Fruit fly (Drosophila melanogaster): Measurements from ENCODE around the gene r-cup.

The r-cup gene

dm6 chrX:21044831-21045447, 19.3 kb upstream of the r-cup start, which contains the start of gene Cbs (continued):
- TF ChIP-seq cyc (GFP tag; optimal IDR thresholded peaks at IDR 0.05) (no peak), CG6276 (GFP tag; optimal IDR thresholded peaks at IDR 0.05) (peak; percentile 10), esn (GFP tag; optimal IDR thresholded peaks at IDR 0.05) (peak; percentile 41), Sox15 (GFP tag; optimal IDR thresholded peaks at IDR 0.05) (peak; percentile 23), CG8632 (GFP tag; optimal IDR thresholded peaks at IDR 0.05) (peak; percentile 30), ss (GFP tag; optimal IDR thresholded peaks at IDR 0.05) (peak; percentile 20 to 28), acj6 (GFP tag; optimal IDR thresholded peaks at IDR 0.05) (peak; percentile 46), Eip75B (GFP tag; optimal IDR thresholded peaks at IDR 0.05) (no peak), CG4318 (GFP tag; optimal IDR thresholded peaks at IDR 0.05) (peak; percentile 53), Hr39 (GFP tag; optimal IDR thresholded peaks at IDR 0.05) (peak; percentile 1), CG6808 (GFP tag; optimal IDR thresholded peaks at IDR 0.05) (peak; percentile 53), Met (GFP tag; optimal IDR thresholded peaks at IDR 0.05) (no peak), Eip93F (GFP tag; optimal IDR thresholded peaks at IDR 0.05) (no peak), CG6163 (GFP tag; IDR thresholded peaks at IDR 0.05) (peak; percentile 40; the same call in 2 of the 3 replicates), Gug (GFP tag; IDR thresholded peaks at IDR 0.05) (peak; percentile 21), CG11902 (GFP tag; optimal IDR thresholded peaks at IDR 0.05) (no peak), CG1621 (tag; optimal IDR thresholded peaks at IDR 0.05) (no peak), CG10669 (GFP tag; optimal IDR thresholded peaks at IDR 0.05) (peak; percentile 29), Sox14 (GFP tag; optimal IDR thresholded peaks at IDR 0.05) (no peak), CG31627 (GFP tag; optimal IDR thresholded peaks at IDR 0.05) (no peak), Hr38 (GFP tag; optimal IDR thresholded peaks at IDR 0.05) (no peak), spab (GFP tag; optimal IDR thresholded peaks at IDR 0.05) (peak; percentile 20), Ets96B (tag; optimal IDR thresholded peaks at IDR 0.05) (peak; percentile 18), Ets21C (GFP tag; optimal IDR thresholded peaks at IDR 0.05) (no peak), CG8319 (GFP tag; optimal IDR thresholded peaks at IDR 0.05) (no peak)

- TF ChIP-seq dsx (GFP tag; optimal IDR thresholded peaks at IDR 0.05; ENCODE audit: poor library complexity, severe bottlenecking) (peak; percentile 43), Blimp-1 (GFP tag; optimal IDR thresholded peaks at IDR 0.05) (no peak), CG6854 (GFP tag; optimal IDR thresholded peaks at IDR 0.05) (no peak), CG9139 (GFP tag; optimal IDR thresholded peaks at IDR 0.05) (peak; percentile 39), vri (GFP tag; optimal IDR thresholded peaks at IDR 0.05) (no peak), CG1621 (tag; optimal IDR thresholded peaks at IDR 0.05) (peak; percentile 60), Hr38 (GFP tag; optimal IDR thresholded peaks at IDR 0.05) (no peak), CG11902 (GFP tag; optimal IDR thresholded peaks at IDR 0.05) (no peak), CG3032 (tag; optimal IDR thresholded peaks at IDR 0.05) (peak; percentile 11), net (GFP tag; optimal IDR thresholded peaks at IDR 0.05) (peak; percentile 50), CG6163 (GFP tag; IDR thresholded peaks at IDR 0.05) (peak; percentile 76; the same call in 2 of the 3 replicates), fd59A (GFP tag; optimal IDR thresholded peaks at IDR 0.05) (no peak), CG6276 (GFP tag; optimal IDR thresholded peaks at IDR 0.05) (no peak), pdm3 (GFP tag; optimal IDR thresholded peaks at IDR 0.05) (peak; percentile 44), Gug (GFP tag; IDR thresholded peaks at IDR 0.05) (peak; percentile 25; the same call in 1 of the 2 replicates), dac (GFP tag; optimal IDR thresholded peaks at IDR 0.05) (no peak), eg (GFP tag; IDR thresholded peaks at IDR 0.05) (peak; percentile 70), Ets21C (GFP tag; optimal IDR thresholded peaks at IDR 0.05) (no peak), spab (GFP tag; optimal IDR thresholded peaks at IDR 0.05) (no peak), CG8632 (GFP tag; optimal IDR thresholded peaks at IDR 0.05) (no peak), salr (GFP tag; optimal IDR thresholded peaks at IDR 0.05) (peak in 1 of 2 experiments; percentile 2), acj6 (GFP tag; optimal IDR thresholded peaks at IDR 0.05) (peak; percentile 14), CG7368 (GFP tag; optimal IDR thresholded peaks at IDR 0.05) (peak; percentile 44), CG6808 (GFP tag; optimal IDR thresholded peaks at IDR 0.05) (no peak), Sox15 (GFP tag; optimal IDR thresholded peaks at IDR 0.05) (no peak), ss (GFP tag; optimal IDR thresholded peaks at IDR 0.05) (peak in 1 of 2 experiments; percentile 45), CG31627 (GFP tag; optimal IDR thresholded peaks at IDR 0.05) (peak; percentile 19), CG10669 (GFP tag; optimal IDR thresholded peaks at IDR 0.05) (peak; percentile 54), Eip78C (GFP tag) (peak; percentile 80), cyc (GFP tag; optimal IDR thresholded peaks at IDR 0.05) (peak; percentile 57), Lpt (GFP tag; optimal IDR thresholded peaks at IDR 0.05) (no peak), Hr4 (GFP tag; optimal IDR thresholded peaks at IDR 0.05) (peak; percentile 43), CG4318 (GFP tag; optimal IDR thresholded peaks at IDR 0.05) (no peak), Smox (GFP tag; optimal IDR thresholded peaks at IDR 0.05) (peak; percentile 9), svp (GFP tag) (peak; percentile 77), Eip93F (GFP tag; optimal IDR thresholded peaks at IDR 0.05) (no peak), Sox14 (GFP tag; optimal IDR thresholded peaks at IDR 0.05) (peak; percentile 57), CG11762 (GFP tag; optimal IDR thresholded peaks at IDR 0.05; ENCODE audit: insufficient read depth) (no peak), Eip75B (GFP tag; optimal IDR thresholded peaks at IDR 0.05) (peak; percentile 54)
Observed at dm6 chrX:21044278-21044830, 18.7 kb upstream of the r-cup start.

Data from whole organism, prepupa.